Fruit fly (Drosophila melanogaster) whole organism, embryonic: ENCODE results near the gene ATPsynbeta.

Experiments
- B-H1 ChIP-seq: fragments of 200-800 bp; sonication (Bioruptor generic); IDR thresholded peaks from 3 replicates; pipeline ENCODE4 v1.3.6; 2022; ENCODE audit warnings: missing biosample characterization, missing genetic modification characterization
- C15 ChIP-seq: fragments of 200-800 bp; sonication (Bioruptor generic); IDR thresholded peaks from 3 replicates; pipeline ENCODE4 v1.3.6; 2022; ENCODE audit warnings: missing biosample characterization, missing genetic modification characterization
- CG10209 ChIP-seq: fragments of 200-800 bp; sonication (Bioruptor generic); optimal IDR thresholded peaks from 3 replicates; lab custom pipeline; 2017; ENCODE audit warnings: missing biosample characterization, mild to moderate bottlenecking, missing genetic modification characterization, missing genetic modification reagents
- CG10267 ChIP-seq: fragments of 200-800 bp; sonication (Bioruptor generic); optimal IDR thresholded peaks from 2 replicates; lab custom pipeline; 2018; ENCODE audit warnings: missing biosample characterization, mild to moderate bottlenecking, missing genetic modification characterization, moderate library complexity
- CG10274 ChIP-seq: fragments of 200-800 bp; sonication (Bioruptor generic); optimal IDR thresholded peaks from 3 replicates; lab custom pipeline; 2017; ENCODE audit warnings: missing biosample characterization, mild to moderate bottlenecking, missing genetic modification characterization
- CG10565 ChIP-seq: fragments of 200-800 bp; sonication (Bioruptor generic); optimal IDR thresholded peaks from 3 replicates; lab custom pipeline; 2016; ENCODE audit warnings: missing biosample characterization, mild to moderate bottlenecking, missing genetic modification characterization
- CG11398 ChIP-seq: fragments of 200-800 bp; sonication (Bioruptor generic); optimal IDR thresholded peaks from 2 replicates; lab custom pipeline; 2016; ENCODE audit warnings: missing biosample characterization, missing genetic modification characterization
- CG12104 ChIP-seq: fragments of 200-800 bp; sonication (Bioruptor generic); optimal IDR thresholded peaks from 3 replicates; lab custom pipeline; 2016; ENCODE audit warnings: missing biosample characterization, missing genetic modification characterization
- CG13624 ChIP-seq: fragments of 200-800 bp; sonication (Bioruptor generic); optimal IDR thresholded peaks from 2 replicates; lab custom pipeline; 2016; ENCODE audit warnings: missing biosample characterization, missing genetic modification characterization
- CG15479 ChIP-seq: fragments of 200-800 bp; sonication (Bioruptor generic); optimal IDR thresholded peaks from 3 replicates; lab custom pipeline; 2019; ENCODE audit warnings: missing biosample characterization, mild to moderate bottlenecking, missing genetic modification characterization, moderate library complexity
- CG17568 ChIP-seq: fragments of 200-800 bp; sonication (Bioruptor generic); optimal IDR thresholded peaks from 2 replicates; lab custom pipeline; 2018; ENCODE audit warnings: missing biosample characterization, mild to moderate bottlenecking, missing genetic modification characterization, moderate library complexity
- CG18764 ChIP-seq: fragments of 200-800 bp; sonication (Bioruptor generic); optimal IDR thresholded peaks from 3 replicates; lab custom pipeline; 2016; ENCODE audit warnings: missing biosample characterization, missing genetic modification characterization
- CG2120 ChIP-seq: fragments of 200-800 bp; sonication (Bioruptor generic); optimal IDR thresholded peaks from 3 replicates; lab custom pipeline; 2016; ENCODE audit warnings: missing biosample characterization, missing genetic modification characterization
- CG3407 ChIP-seq: fragments of 200-800 bp; sonication (Bioruptor generic); optimal IDR thresholded peaks from 2 replicates; lab custom pipeline; 2018; ENCODE audit warnings: missing biosample characterization, mild to moderate bottlenecking, missing genetic modification characterization
- CG4328 ChIP-seq: fragments of 200-800 bp; sonication (Bioruptor generic); optimal IDR thresholded peaks from 3 replicates; lab custom pipeline; 2017; ENCODE audit warnings: missing biosample characterization, missing genetic modification reagents, missing genetic modification characterization
- CG4424 ChIP-seq: fragments of 200-800 bp; sonication (Bioruptor generic); optimal IDR thresholded peaks from 3 replicates; lab custom pipeline; 2016; ENCODE audit warnings: missing biosample characterization, missing genetic modification characterization
- CG4854 ChIP-seq: fragments of 200-800 bp; sonication (Bioruptor generic); optimal IDR thresholded peaks from 2 replicates; lab custom pipeline; 2016; ENCODE audit warnings: missing biosample characterization, missing genetic modification characterization, inconsistent platforms
- CG7963 ChIP-seq: fragments of 200-800 bp; sonication (Bioruptor generic); IDR thresholded peaks from 3 replicates; pipeline ENCODE4 v1.3.6; 2022; ENCODE audit warnings: missing biosample characterization, missing genetic modification characterization; ENCODE audit not compliant: partially characterized antibody
- CG8478 ChIP-seq: fragments of >200 bp; optimal IDR thresholded peaks from 2 replicates; lab custom pipeline; 2018
- CG9817 ChIP-seq: fragments of 200-800 bp; sonication (Bioruptor generic); optimal IDR thresholded peaks from 2 replicates; lab custom pipeline; 2018; ENCODE audit warnings: missing biosample characterization, mild to moderate bottlenecking, missing genetic modification characterization, moderate library complexity
- Doc3 ChIP-seq: fragments of 200-800 bp; sonication (Bioruptor generic); IDR thresholded peaks from 3 replicates; pipeline ENCODE4 v1.3.6; 2022; ENCODE audit warnings: missing biosample characterization, missing genetic modification characterization; ENCODE audit not compliant: partially characterized antibody
- E2f1 ChIP-seq: fragments of 200-800 bp; sonication (Bioruptor generic); IDR thresholded peaks from 2 replicates; pipeline ENCODE4 v1.3.6; 2022; ENCODE audit warnings: missing biosample characterization, missing genetic modification characterization
- E2f2 ChIP-seq: fragments of 200-800 bp; sonication (Bioruptor generic); IDR thresholded peaks from 2 replicates; pipeline ENCODE4 v1.3.6; 2022; ENCODE audit warnings: missing biosample characterization, missing genetic modification characterization
- Ets65A ChIP-seq: fragments of 200-800 bp; sonication (Bioruptor generic); peaks from one replicate; lab custom pipeline; 2016; ENCODE audit warnings: missing biosample characterization, missing genetic modification characterization
- Lhr ChIP-seq: fragments of 200-800 bp; sonication (Bioruptor generic); optimal IDR thresholded peaks from 3 replicates; lab custom pipeline; 2017; ENCODE audit warnings: mild to moderate bottlenecking, missing biosample characterization, missing genetic modification reagents, missing genetic modification characterization
- MESR4 ChIP-seq: fragments of 200-800 bp; sonication (Bioruptor generic); optimal IDR thresholded peaks from 2 replicates; lab custom pipeline; 2018; ENCODE audit warnings: missing biosample characterization, mild to moderate bottlenecking, missing genetic modification characterization, moderate library complexity
- MTF-1 ChIP-seq: fragments of 200-800 bp; sonication (Bioruptor generic); optimal IDR thresholded peaks from 2 replicates; lab custom pipeline; 2018; ENCODE audit warnings: missing biosample characterization, mild to moderate bottlenecking, missing genetic modification characterization, borderline replicate concordance
- Sox102F ChIP-seq: fragments of 200-800 bp; sonication (Bioruptor generic); optimal IDR thresholded peaks from 2 replicates; lab custom pipeline; 2018; ENCODE audit warnings: missing biosample characterization, mild to moderate bottlenecking, missing genetic modification characterization, moderate library complexity
- Trl ChIP-seq, 3 experiments: fragments of >200 bp in 2 of 3; fragments of 200-800 bp in 1 of 3; sonication (Bioruptor generic) in 1 of 3; optimal IDR thresholded peaks; 2 replicates in 1 of 3; 3 replicates in 2 of 3; lab custom pipeline; 2016 to 2017; ENCODE audit warnings: missing biosample characterization in 1 of 3, missing genetic modification characterization in 1 of 3
- chn ChIP-seq: fragments of 200-800 bp; sonication (Bioruptor generic); optimal IDR thresholded peaks from 2 replicates; lab custom pipeline; 2016; ENCODE audit warnings: missing biosample characterization, missing genetic modification characterization
- crc ChIP-seq: fragments of 200-800 bp; sonication (Bioruptor generic); optimal IDR thresholded peaks from 2 replicates; lab custom pipeline; 2016; ENCODE audit warnings: missing biosample characterization, missing genetic modification characterization
- croc ChIP-seq: fragments of 200-800 bp; sonication (Bioruptor generic); conservative IDR thresholded peaks from 3 replicates; pipeline ENCODE4 v1.3.6; 2022; ENCODE audit warnings: missing biosample characterization, missing genetic modification characterization
- emc ChIP-seq: fragments of 200-800 bp; sonication (Bioruptor generic); optimal IDR thresholded peaks from 2 replicates; lab custom pipeline; 2016; ENCODE audit warnings: missing biosample characterization, missing genetic modification characterization
- eve ChIP-seq, 2 experiments: fragments of >200 bp; optimal IDR thresholded peaks; 2 replicates each; lab custom pipeline; 2017; ENCODE audit warnings: missing biosample characterization in 2 of 2, missing genetic modification characterization in 2 of 2
- fd102C ChIP-seq: fragments of 200-800 bp; sonication (Bioruptor generic); optimal IDR thresholded peaks from 2 replicates; lab custom pipeline; 2018; ENCODE audit warnings: missing biosample characterization, mild to moderate bottlenecking, missing genetic modification characterization, moderate library complexity
- gt ChIP-seq: fragments of 200-800 bp; sonication (Bioruptor generic); IDR thresholded peaks from 2 replicates; pipeline ENCODE4 v1.3.6; 2022; ENCODE audit warnings: missing biosample characterization, missing genetic modification characterization
- lab ChIP-seq: fragments of 200-800 bp; sonication (Bioruptor generic); optimal IDR thresholded peaks from 3 replicates; lab custom pipeline; 2017; ENCODE audit warnings: missing biosample characterization, missing genetic modification characterization, mild to moderate bottlenecking, moderate library complexity, missing genetic modification reagents
- luna ChIP-seq: fragments of 200-800 bp; sonication (Bioruptor generic); optimal IDR thresholded peaks from 2 replicates; lab custom pipeline; 2016; ENCODE audit warnings: missing biosample characterization, missing genetic modification characterization
- nerfin-1 ChIP-seq: fragments of 200-800 bp; sonication (Bioruptor generic); optimal IDR thresholded peaks from 3 replicates; lab custom pipeline; 2019; ENCODE audit warnings: missing biosample characterization, mild to moderate bottlenecking, missing genetic modification characterization, moderate library complexity
- nerfin-2 ChIP-seq: fragments of 200-800 bp; sonication (Bioruptor generic); IDR thresholded peaks from 2 replicates; pipeline ENCODE4 v1.3.6; 2022; ENCODE audit warnings: missing biosample characterization, missing genetic modification characterization; ENCODE audit not compliant: partially characterized antibody
- onecut ChIP-seq: fragments of 200-800 bp; sonication (Bioruptor generic); IDR thresholded peaks from 2 replicates; pipeline ENCODE4 v1.3.6; 2022; ENCODE audit warnings: missing biosample characterization, missing genetic modification characterization
- sens ChIP-seq: fragments of 200-800 bp; sonication (Bioruptor generic); peaks from one replicate; lab custom pipeline; 2016; ENCODE audit warnings: missing biosample characterization, missing genetic modification characterization
- slbo ChIP-seq: fragments of 200-800 bp; sonication (Bioruptor generic); IDR thresholded peaks from 2 replicates; pipeline ENCODE4 v1.3.6; 2022; ENCODE audit warnings: missing biosample characterization, missing genetic modification characterization
- sr ChIP-seq: fragments of 200-800 bp; sonication (Bioruptor generic); IDR thresholded peaks from 3 replicates; pipeline ENCODE4 v1.3.6; 2022; ENCODE audit warnings: missing biosample characterization, missing genetic modification characterization
- sug ChIP-seq: fragments of 200-800 bp; optimal IDR thresholded peaks from 2 replicates; lab custom pipeline; 2019; ENCODE audit warnings: missing biosample characterization, mild to moderate bottlenecking, missing genetic modification characterization, moderate library complexity
- tap ChIP-seq: fragments of 200-800 bp; optimal IDR thresholded peaks from 3 replicates; lab custom pipeline; 2019; ENCODE audit warnings: missing biosample characterization, mild to moderate bottlenecking, missing genetic modification characterization, moderate library complexity
- toy ChIP-seq: fragments of 200-800 bp; sonication (Bioruptor generic); IDR thresholded peaks from 2 replicates; pipeline ENCODE4 v1.3.6; 2022; ENCODE audit warnings: missing biosample characterization, missing genetic modification characterization
- tup ChIP-seq: fragments of 200-800 bp; sonication (Bioruptor generic); optimal IDR thresholded peaks from 2 replicates; lab custom pipeline; 2016; ENCODE audit warnings: missing biosample characterization, mild to moderate bottlenecking, missing genetic modification characterization, moderate library complexity
- unpg ChIP-seq: fragments of 200-800 bp; sonication (Bioruptor generic); optimal IDR thresholded peaks from 3 replicates; lab custom pipeline; 2018; ENCODE audit warnings: missing biosample characterization, mild to moderate bottlenecking, missing genetic modification characterization, moderate library complexity
- zfh2 ChIP-seq: fragments of 200-800 bp; sonication (Bioruptor generic); optimal IDR thresholded peaks from 2 replicates; lab custom pipeline; 2016; ENCODE audit warnings: missing biosample characterization, missing genetic modification characterization

The ATPsynbeta gene

DNA sequence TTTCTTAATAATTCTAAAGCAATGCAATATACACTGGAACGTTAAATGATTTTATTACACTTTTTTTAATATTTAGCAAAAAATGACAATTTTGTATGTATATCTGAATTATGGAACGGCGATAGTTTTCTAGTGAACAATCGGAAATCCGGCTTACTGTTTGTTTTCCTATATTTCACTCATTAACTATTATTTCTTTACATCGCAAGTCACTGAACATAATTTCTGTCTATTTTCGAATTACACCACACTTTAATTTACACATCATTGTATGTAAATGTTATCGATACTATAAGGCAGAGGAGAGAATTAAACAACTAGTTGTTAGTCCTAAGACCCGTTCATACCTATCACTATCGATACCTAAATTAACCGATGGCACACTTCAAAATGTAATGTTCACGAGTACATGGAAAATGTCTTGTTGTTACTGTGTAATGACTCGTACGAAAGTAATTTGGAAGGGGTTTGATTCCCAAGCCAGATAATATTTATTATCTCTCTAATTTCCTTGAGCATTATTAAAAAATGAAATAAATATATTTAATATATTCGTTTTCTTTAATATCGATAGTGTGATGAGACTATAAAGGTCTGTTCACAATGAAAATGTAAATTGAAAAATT lies 4.4 kb upstream of the ATPsynbeta start, which contains the start of gene PlexA (continued):
- TF ChIP-seq nerfin-1: peak; percentile 67
- peak; percentile 92 for TF ChIP-seq unpg
- no peak for TF ChIP-seq fd102C (GFP tag; lab: Kevin White, UChicago)
- peak; percentile 90 for TF ChIP-seq croc (GFP tag; lab: Robert Waterston, UW)
- peak; percentile 88 for TF ChIP-seq CG10209 (GFP tag; lab: Kevin White, UChicago)
- no peak for TF ChIP-seq luna (GFP tag; lab: Kevin White, UChicago)
- peak; percentile 83 for TF ChIP-seq sug (tag; lab: Kevin White, UChicago)
- peak; percentile 59 for TF ChIP-seq CG3407 (GFP tag; lab: Kevin White, UChicago)
- peak; percentile 76 for TF ChIP-seq onecut (GFP tag; lab: Robert Waterston, UW)
- TF ChIP-seq CG10267 (tag; lab: Kevin White, UChicago): peak; percentile 69
- peak; percentile 46 for TF ChIP-seq CG12104 (GFP tag; lab: Kevin White, UChicago)
- peak; percentile 18 for TF ChIP-seq crc
- TF ChIP-seq CG9817 (tag; lab: Kevin White, UChicago): peak; percentile 96
- peak; percentile 91 for TF ChIP-seq Sox102F (GFP tag; lab: Kevin White, UChicago)
- TF ChIP-seq tup (GFP tag; lab: Kevin White, UChicago): no peak
- peak; percentile 98 for TF ChIP-seq slbo
- TF ChIP-seq E2f2 (GFP tag; lab: Robert Waterston, UW): peak; percentile 66
- no peak for TF ChIP-seq CG10565 (GFP tag; lab: Kevin White, UChicago)
- peak; percentile 94 for TF ChIP-seq B-H1 (GFP tag; lab: Robert Waterston, UW)
- TF ChIP-seq sens: peak; percentile 88
- TF ChIP-seq Lhr (GFP tag; lab: Kevin White, UChicago): peak; percentile 84
- no peak for TF ChIP-seq emc (GFP tag; lab: Kevin White, UChicago)
- TF ChIP-seq MTF-1 (GFP tag; lab: Kevin White, UChicago): peak; percentile 59
- peak; percentile 74 for TF ChIP-seq zfh2
- TF ChIP-seq CG4424 (GFP tag; lab: Kevin White, UChicago): peak; percentile 82
- peak; percentile 40 for TF ChIP-seq CG10274
- TF ChIP-seq CG18764 (GFP tag; lab: Kevin White, UChicago): peak; percentile 77
- TF ChIP-seq CG7963 (GFP tag; lab: Robert Waterston, UW): peak; percentile 68; the same call in 2 of the 3 replicates
- peak; percentile 57; the same call in 1 of the 2 replicates for TF ChIP-seq nerfin-2 (GFP tag; lab: Robert Waterston, UW)
- TF ChIP-seq CG4854 (GFP tag; lab: Kevin White, UChicago): peak; percentile 37
- peak; percentile 55 for TF ChIP-seq Doc3 (GFP tag; lab: Robert Waterston, UW)
- no peak for TF ChIP-seq CG8478 (lab: Kevin White, UChicago)
- TF ChIP-seq lab: peak; percentile 78
- no peak for TF ChIP-seq sr
- TF ChIP-seq Ets65A (GFP tag; lab: Kevin White, UChicago): peak; percentile 95
- TF ChIP-seq MESR4: peak; percentile 54
- TF ChIP-seq E2f1: peak; percentile 94
- no peak for TF ChIP-seq CG11398
- no peak for TF ChIP-seq CG17568
- peak; percentile 0 for TF ChIP-seq CG15479 (GFP tag; lab: Kevin White, UChicago)
- peak; percentile 59 for TF ChIP-seq tap (tag; lab: Kevin White, UChicago)
- TF ChIP-seq CG2120 (GFP tag; lab: Kevin White, UChicago): peak; percentile 80
- no peak for TF ChIP-seq eve (GFP tag; optimal IDR thresholded peaks at IDR 0.05; lab: Kevin White, UChicago)
- TF ChIP-seq Trl (optimal IDR thresholded peaks at IDR 0.05; lab: Kevin White, UChicago): no peak
- peak; percentile 35 for TF ChIP-seq Trl (GFP tag; optimal IDR thresholded peaks at IDR 0.05; lab: Kevin White, UChicago)
- no peak for TF ChIP-seq CG4328 (GFP tag; lab: Kevin White, UChicago)
- TF ChIP-seq toy (GFP tag; lab: Robert Waterston, UW): peak; percentile 95; the same call in 1 of the 2 replicates
- peak; percentile 87 for TF ChIP-seq gt (GFP tag; lab: Robert Waterston, UW)
- peak; percentile 75 for TF ChIP-seq chn
- TF ChIP-seq CG13624 (GFP tag; lab: Kevin White, UChicago): peak; percentile 47
- TF ChIP-seq C15 (GFP tag; lab: Robert Waterston, UW): peak; percentile 91
